Fruit fly (Drosophila melanogaster) Kc167 (cell line): ENCODE data around the gene CecC.

Experiments used
- Myc ChIP-seq: fragments of >200 bp; optimal IDR thresholded peaks from 2 replicates; lab custom pipeline; 2017; ENCODE audit warnings: missing external identifiers
- h ChIP-seq: fragments of >200 bp; optimal IDR thresholded peaks from 3 replicates; lab custom pipeline; 2018; ENCODE audit warnings: missing external identifiers
- insv ChIP-seq: fragments of >200 bp; optimal IDR thresholded peaks from 3 replicates; lab custom pipeline; 2018; ENCODE audit warnings: missing external identifiers
- psq ChIP-seq: fragments of >200 bp; optimal IDR thresholded peaks from 2 replicates; lab custom pipeline; 2017; ENCODE audit warnings: missing external identifiers
- ttk ChIP-seq: sonication (Bioruptor generic); optimal IDR thresholded peaks from 2 replicates; lab custom pipeline; 2017; ENCODE audit warnings: missing external identifiers

DNA sequence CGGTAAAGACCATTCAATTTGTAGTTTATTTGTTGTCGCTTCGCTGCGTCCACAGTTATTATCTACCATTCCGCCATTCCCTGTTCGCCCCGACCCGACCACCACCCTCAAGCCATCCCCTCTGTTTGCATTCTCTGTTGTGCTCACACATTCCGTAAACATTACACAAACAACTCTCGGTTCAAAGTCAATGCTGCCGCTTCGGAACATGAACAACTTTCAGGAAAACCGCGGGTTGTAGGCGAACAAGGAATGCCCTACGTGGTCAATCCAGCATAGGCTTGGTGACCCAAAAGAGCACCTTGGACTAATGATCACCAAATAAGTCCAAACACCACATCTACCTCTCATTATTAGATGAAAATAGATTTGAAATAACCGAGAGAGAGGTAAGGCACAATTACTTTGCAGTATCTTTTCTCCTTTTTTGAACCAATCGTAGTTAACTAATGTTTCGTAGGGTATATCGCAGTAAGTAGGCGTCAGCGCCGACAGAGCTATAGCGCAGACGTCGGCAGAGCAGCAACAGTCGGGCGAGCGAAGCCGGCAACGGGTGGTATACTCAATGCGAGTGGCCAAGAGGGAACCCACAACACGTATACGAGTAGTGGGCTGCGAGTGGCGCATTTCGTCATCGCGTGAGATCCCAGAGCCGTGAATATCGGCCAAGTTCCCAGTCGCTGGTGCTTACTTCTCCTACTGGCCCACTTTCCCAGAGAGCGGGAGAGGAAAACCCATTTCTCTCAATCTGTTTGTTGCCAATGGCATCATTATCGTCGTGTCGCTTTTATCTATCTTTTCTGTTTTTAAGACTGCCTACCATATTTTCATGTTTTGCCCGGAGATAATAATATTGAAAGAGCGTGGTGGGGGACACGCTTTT is 12.9 kb upstream of the CecC start:
- TF ChIP-seq psq (lab: Kevin White, UChicago), result no peak
- TF ChIP-seq ttk, result no peak
- TF ChIP-seq insv (lab: Kevin White, UChicago), result no peak
- TF ChIP-seq h (lab: Kevin White, UChicago), result no peak
- TF ChIP-seq Myc (lab: Kevin White, UChicago), result no peak
